Fruit fly (Drosophila melanogaster): ENCODE measurements around the gene ppk16.

- TF ChIP-seq onecut (GFP tag; IDR thresholded peaks at IDR 0.05) (no peak), croc (GFP tag; conservative IDR thresholded peaks at IDR 0.05) (no peak)
Observed at dm6 chr2L:9737360-9737759, 37.5 kb downstream of the ppk16 start.
